Fruit fly (Drosophila melanogaster) whole organism, wandering third instar larva: Measurements from ENCODE around the gene Kr-h2.
A peak's percentile ranks its signal among the peaks of the same experiment; 100 is the strongest.

ENCODE experiments used
- Abd-B ChIP-seq: fragments of >200 bp; optimal IDR thresholded peaks from 2 replicates; lab custom pipeline; 2017; ENCODE audit warnings: missing biosample characterization, missing genetic modification characterization
- CG32264 ChIP-seq: fragments of 200-800 bp; sonication (Bioruptor generic); optimal IDR thresholded peaks from 2 replicates; lab custom pipeline; 2016; ENCODE audit warnings: missing biosample characterization, missing genetic modification characterization
- CG9705 ChIP-seq: fragments of 200-800 bp; sonication (Bioruptor generic); optimal IDR thresholded peaks from 2 replicates; lab custom pipeline; 2018; ENCODE audit warnings: missing biosample characterization, mild to moderate bottlenecking, missing genetic modification characterization
- CrebA ChIP-seq: fragments of 200-800 bp; sonication (Bioruptor generic); optimal IDR thresholded peaks from 2 replicates; lab custom pipeline; 2016; ENCODE audit warnings: missing biosample characterization, mild to moderate bottlenecking, missing genetic modification characterization, borderline replicate concordance
- Dfd ChIP-seq: fragments of >200 bp; optimal IDR thresholded peaks from 2 replicates; lab custom pipeline; 2017; ENCODE audit warnings: missing biosample characterization, missing genetic modification characterization
- GATAd ChIP-seq: sonication (Bioruptor generic); optimal IDR thresholded peaks from 2 replicates; lab custom pipeline; 2016; ENCODE audit warnings: missing biosample characterization, missing genetic modification characterization
- HLH106 ChIP-seq: fragments of 200-800 bp; optimal IDR thresholded peaks from 3 replicates; lab custom pipeline; 2019; ENCODE audit warnings: missing biosample characterization, mild to moderate bottlenecking, missing genetic modification characterization, moderate library complexity
- Hr78 ChIP-seq: fragments of >200 bp; optimal IDR thresholded peaks from 2 replicates; lab custom pipeline; 2017; ENCODE audit warnings: missing biosample characterization, missing genetic modification characterization
- Hr83 ChIP-seq: fragments of 200-300 bp; sonication (Bioruptor generic); optimal IDR thresholded peaks from 2 replicates; lab custom pipeline; 2016; ENCODE audit warnings: missing biosample characterization, mild to moderate bottlenecking, missing genetic modification characterization, moderate library complexity; ENCODE audit not compliant: poor library complexity, severe bottlenecking
- Jra ChIP-seq: sonication (Bioruptor generic); optimal IDR thresholded peaks from 2 replicates; lab custom pipeline; 2016; ENCODE audit warnings: missing biosample characterization, missing genetic modification characterization
- Mio ChIP-seq: sonication (Bioruptor generic); optimal IDR thresholded peaks from 2 replicates; lab custom pipeline; 2016; ENCODE audit warnings: missing biosample characterization, missing genetic modification characterization
- Myc ChIP-seq: fragments of >200 bp; optimal IDR thresholded peaks from 2 replicates; lab custom pipeline; 2017
- OdsH ChIP-seq: fragments of 200-800 bp; sonication (Bioruptor generic); optimal IDR thresholded peaks from 2 replicates; lab custom pipeline; 2016; ENCODE audit warnings: missing biosample characterization, mild to moderate bottlenecking, missing genetic modification characterization
- Rel ChIP-seq, 2 experiments: fragments of 200-800 bp; sonication (Bioruptor generic) in 1 of 2; optimal IDR thresholded peaks; 2 replicates in 1 of 2; 3 replicates in 1 of 2; lab custom pipeline; 2016 to 2019; ENCODE audit warnings: mild to moderate bottlenecking in 2 of 2, missing biosample characterization in 2 of 2, missing genetic modification characterization in 2 of 2, moderate library complexity in 1 of 2
- Sp1 ChIP-seq: fragments of 200-800 bp; sonication (Bioruptor generic); optimal IDR thresholded peaks from 3 replicates; lab custom pipeline; 2019; ENCODE audit warnings: missing biosample characterization, mild to moderate bottlenecking, missing genetic modification characterization, moderate library complexity
- Vsx2 ChIP-seq: fragments of 200-300, 225-300 bp; sonication (Bioruptor generic); optimal IDR thresholded peaks from 2 replicates; lab custom pipeline; 2018; ENCODE audit warnings: missing biosample characterization, missing genetic modification characterization; ENCODE audit not compliant: partially characterized antibody
- br ChIP-seq: fragments of 200-800 bp; sonication (Bioruptor generic); optimal IDR thresholded peaks from 2 replicates; lab custom pipeline; 2016; ENCODE audit warnings: missing biosample characterization, missing genetic modification characterization
- brk ChIP-seq: fragments of 200-800 bp; sonication (Bioruptor generic); optimal IDR thresholded peaks from 2 replicates; lab custom pipeline; 2016; ENCODE audit warnings: missing biosample characterization, mild to moderate bottlenecking, missing genetic modification characterization
- dl ChIP-seq, 2 experiments: fragments of 175-275, 200-275 bp in 1 of 2; fragments of 200-275 bp in 1 of 2; sonication (Bioruptor generic); optimal IDR thresholded peaks; lab custom pipeline; 2018; ENCODE audit warnings: mild to moderate bottlenecking in 2 of 2, missing biosample characterization in 2 of 2, missing genetic modification characterization in 2 of 2, moderate library complexity in 2 of 2; ENCODE audit not compliant: partially characterized antibody in 2 of 2, insufficient read depth in 1 of 2
- dmrt93B ChIP-seq: fragments of 200-800 bp; sonication (Bioruptor generic); optimal IDR thresholded peaks from 2 replicates; lab custom pipeline; 2018; ENCODE audit warnings: missing biosample characterization, mild to moderate bottlenecking, missing genetic modification characterization
- dsf ChIP-seq: sonication (Bioruptor generic); optimal IDR thresholded peaks from 2 replicates; lab custom pipeline; 2016; ENCODE audit warnings: missing biosample characterization, missing genetic modification characterization, borderline replicate concordance
- ey ChIP-seq: fragments of 200-800 bp; sonication (Bioruptor generic); optimal IDR thresholded peaks from 2 replicates; lab custom pipeline; 2016; ENCODE audit warnings: missing biosample characterization, missing genetic modification characterization
- foxo ChIP-seq, 2 experiments: fragments of 200-800 bp; sonication (Bioruptor generic); optimal IDR thresholded peaks; 2 replicates in 1 of 2; 3 replicates in 1 of 2; lab custom pipeline; 2016 to 2017; ENCODE audit warnings: missing biosample characterization in 2 of 2, missing genetic modification characterization in 2 of 2
- fru ChIP-seq: fragments of 200-800 bp; sonication (Bioruptor generic); optimal IDR thresholded peaks from 3 replicates; lab custom pipeline; 2016; ENCODE audit warnings: missing biosample characterization, mild to moderate bottlenecking, missing genetic modification characterization
- h ChIP-seq: fragments of 200-800 bp; sonication (Bioruptor generic); optimal IDR thresholded peaks from 3 replicates; lab custom pipeline; 2016; ENCODE audit warnings: missing biosample characterization, mild to moderate bottlenecking, missing genetic modification characterization
- jim ChIP-seq: fragments of 175-275, 200-325 bp; sonication (Bioruptor generic); optimal IDR thresholded peaks from 2 replicates; lab custom pipeline; 2016; ENCODE audit warnings: missing biosample characterization, mild to moderate bottlenecking, missing genetic modification characterization
- lola ChIP-seq: fragments of >200 bp; optimal IDR thresholded peaks from 2 replicates; lab custom pipeline; 2017; ENCODE audit warnings: missing biosample characterization, missing genetic modification characterization
- pan ChIP-seq: fragments of >200 bp; optimal IDR thresholded peaks from 2 replicates; lab custom pipeline; 2017
- psq ChIP-seq: fragments of 200-800 bp; sonication (Bioruptor generic); optimal IDR thresholded peaks from 3 replicates; lab custom pipeline; 2017; ENCODE audit warnings: missing biosample characterization, mild to moderate bottlenecking, missing genetic modification characterization, moderate library complexity
- rgr ChIP-seq: fragments of 200-800 bp; sonication (Bioruptor generic); optimal IDR thresholded peaks from 3 replicates; lab custom pipeline; 2016; ENCODE audit warnings: missing biosample characterization, mild to moderate bottlenecking, missing genetic modification characterization
- sage ChIP-seq: fragments of 200-800 bp; sonication (Bioruptor generic); optimal IDR thresholded peaks from 2 replicates; lab custom pipeline; 2016; ENCODE audit warnings: missing biosample characterization, mild to moderate bottlenecking, missing genetic modification characterization
- sv ChIP-seq: fragments of 200-800 bp; sonication (Bioruptor generic); optimal IDR thresholded peaks from 3 replicates; lab custom pipeline; 2016; ENCODE audit warnings: missing biosample characterization, missing genetic modification characterization
- tai ChIP-seq: sonication (Bioruptor generic); optimal IDR thresholded peaks from 2 replicates; lab custom pipeline; 2016; ENCODE audit warnings: missing biosample characterization, missing genetic modification characterization
- usp ChIP-seq: fragments of >200 bp; optimal IDR thresholded peaks from 2 replicates; lab custom pipeline; 2017; ENCODE audit warnings: missing biosample characterization, missing genetic modification characterization
- woc ChIP-seq: sonication (Bioruptor generic); optimal IDR thresholded peaks from 2 replicates; lab custom pipeline; 2016; ENCODE audit warnings: missing biosample characterization, mild to moderate bottlenecking, missing genetic modification characterization

The Kr-h2 gene

DNA sequence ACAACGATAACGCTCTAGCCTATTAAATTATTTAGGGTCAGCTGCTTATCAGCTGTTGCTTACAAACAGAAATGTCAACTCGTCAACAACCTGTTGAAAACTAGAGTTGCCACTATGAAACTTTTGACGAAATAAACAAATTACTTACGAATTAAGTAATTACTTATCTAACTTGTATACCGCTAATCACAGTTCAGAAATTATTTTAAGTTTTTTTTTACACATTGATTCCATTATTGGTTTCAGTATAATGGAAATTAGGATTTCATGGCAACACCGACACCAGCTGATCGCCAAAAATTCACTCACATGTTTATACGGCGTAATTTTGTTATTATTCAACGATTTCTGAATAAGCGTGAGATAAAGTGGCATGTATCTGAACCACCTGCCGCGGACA, 33.0 kb upstream of the Kr-h2 start, which contains the start of the genes CG9117 and CG31643:
Gene CG9117, minus strand, starts transcription at position 73 of the 400 bp plus-strand sequence.
Gene CG31643, plus strand, starts transcription at position 288 of the 400 bp plus-strand sequence.
- TF ChIP-seq sage (GFP tag; lab: Kevin White, UChicago) = no peak
- peak; percentile 59 for TF ChIP-seq psq (GFP tag; lab: Kevin White, UChicago)
- peak; percentile 15 for TF ChIP-seq Hr83
- no peak for TF ChIP-seq fru (GFP tag; lab: Kevin White, UChicago)
- TF ChIP-seq GATAd (GFP tag; lab: Kevin White, UChicago) = peak; percentile 65
- peak; percentile 79 for TF ChIP-seq rgr
- TF ChIP-seq Sp1 = peak; percentile 63
- no peak for TF ChIP-seq Hr78 (GFP tag; lab: Kevin White, UChicago)
- peak; percentile 83 for TF ChIP-seq h (GFP tag; lab: Kevin White, UChicago)
- peak; percentile 76 for TF ChIP-seq ey
- no peak for TF ChIP-seq woc (GFP tag; lab: Kevin White, UChicago)
- no peak for TF ChIP-seq Rel (GFP tag; optimal IDR thresholded peaks at IDR 0.05; lab: Kevin White, UChicago)
- peak; percentile 39 for TF ChIP-seq Rel (tag; optimal IDR thresholded peaks at IDR 0.05; lab: Kevin White, UChicago)
- peak; percentile 18 for TF ChIP-seq CG32264 (GFP tag; lab: Kevin White, UChicago)
- peak; percentile 48 for TF ChIP-seq sv (GFP tag; lab: Kevin White, UChicago)
- peak; percentile 36 for TF ChIP-seq CG9705 (GFP tag; lab: Kevin White, UChicago)
- peak; percentile 64 for TF ChIP-seq HLH106
- TF ChIP-seq OdsH = peak; percentile 77
- peak in 1 of 2 experiments; percentile 86 for TF ChIP-seq foxo (GFP tag; optimal IDR thresholded peaks at IDR 0.05; lab: Kevin White, UChicago)
- TF ChIP-seq Dfd (GFP tag; lab: Kevin White, UChicago) = no peak
- TF ChIP-seq, all 38 proteins: peak for 14

DNA sequence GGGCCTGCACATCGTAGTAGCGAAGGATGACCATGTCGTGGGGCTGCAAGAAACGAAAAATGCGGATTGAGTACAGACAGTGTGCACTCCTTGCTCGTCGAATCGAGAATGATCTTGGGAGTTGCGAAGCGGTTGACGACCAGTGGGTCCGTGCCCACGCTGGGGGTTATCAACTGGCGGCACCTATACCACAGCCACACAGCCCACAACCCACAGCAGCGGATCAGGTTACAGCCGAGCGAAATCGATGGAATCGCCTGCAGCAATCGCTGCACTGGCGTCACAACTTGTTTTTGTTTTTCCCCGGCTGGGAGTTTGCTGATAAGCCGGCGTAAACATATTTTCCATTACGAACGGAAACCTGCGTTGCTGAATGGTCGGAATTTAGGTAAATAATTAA, 25.3 kb upstream of the Kr-h2 start:
- TF ChIP-seq br (GFP tag; lab: Kevin White, UChicago) (no peak), fru (GFP tag; lab: Kevin White, UChicago) (no peak), jim (no peak), dl (GFP tag; optimal IDR thresholded peaks at IDR 0.05; lab: Kevin White, UChicago; ENCODE audit: insufficient read depth in 1 of 2, partially characterized antibody in 2 of 2) (no peak), woc (GFP tag; lab: Kevin White, UChicago) (no peak), pan (no peak), Hr83 (no peak), CrebA (no peak), Dfd (GFP tag; lab: Kevin White, UChicago) (no peak), CG9705 (GFP tag; lab: Kevin White, UChicago) (no peak), Sp1 (no peak), tai (GFP tag; lab: Kevin White, UChicago) (no peak), OdsH (no peak)
- TF ChIP-seq, all 38 proteins: peak for 0

DNA sequence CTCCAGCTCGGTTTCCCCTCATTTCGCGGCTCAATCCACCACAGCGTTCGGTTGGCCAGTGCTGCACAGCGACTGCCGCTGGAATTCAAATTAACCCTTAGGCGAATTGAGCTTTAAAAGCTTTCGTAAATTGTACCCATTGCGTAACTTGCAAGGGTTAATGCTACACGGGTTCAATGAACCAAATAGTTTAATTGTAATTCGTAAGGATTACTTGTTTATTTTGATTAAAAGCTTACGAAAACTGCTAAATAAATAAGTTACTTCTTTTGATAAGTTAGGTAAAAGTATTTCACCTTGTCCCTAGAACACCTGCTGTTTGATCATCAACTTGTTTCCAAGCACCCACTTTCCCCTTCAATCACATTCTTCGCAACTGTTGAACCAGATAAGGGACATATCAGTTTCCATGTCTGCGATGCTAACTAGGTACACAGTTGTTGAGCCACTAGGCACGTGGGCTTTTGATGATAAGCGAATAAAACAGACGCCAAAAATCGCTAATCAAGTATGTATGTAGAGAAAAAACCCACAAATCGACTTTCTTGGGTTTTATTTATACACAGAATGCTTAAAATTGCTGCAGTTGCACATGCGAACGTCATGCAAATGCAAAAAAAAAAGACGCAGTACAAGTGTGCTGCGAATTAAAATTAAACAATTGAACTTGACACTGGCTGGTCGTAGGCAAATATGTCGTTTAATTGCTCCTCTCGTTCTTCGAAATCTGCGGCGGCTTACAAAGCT, 24.6 kb upstream of the Kr-h2 start, which contains the start of gene Pfas:
Gene Pfas, minus strand, starts transcription at position 79 of the 747 bp plus-strand sequence.
- TF ChIP-seq Mio (GFP tag; lab: Kevin White, UChicago) = no peak
- TF ChIP-seq Rel (GFP tag; optimal IDR thresholded peaks at IDR 0.05; lab: Kevin White, UChicago) = no peak
- TF ChIP-seq Rel (tag; optimal IDR thresholded peaks at IDR 0.05; lab: Kevin White, UChicago) = peak; percentile 88
- peak; percentile 82 for TF ChIP-seq br (GFP tag; lab: Kevin White, UChicago)
- no peak for TF ChIP-seq brk (GFP tag; lab: Kevin White, UChicago)
- TF ChIP-seq Jra (GFP tag; lab: Kevin White, UChicago) = no peak
- peak in 1 of 2 experiments; percentile 74 for TF ChIP-seq foxo (GFP tag; optimal IDR thresholded peaks at IDR 0.05; lab: Kevin White, UChicago)
- peak; percentile 68 for TF ChIP-seq rgr
- peak; percentile 80 for TF ChIP-seq fru (GFP tag; lab: Kevin White, UChicago)
- peak; percentile 66 for TF ChIP-seq HLH106
- TF ChIP-seq dsf (GFP tag; lab: Kevin White, UChicago) = no peak
- peak; percentile 52 for TF ChIP-seq CG32264 (GFP tag; lab: Kevin White, UChicago)
- TF ChIP-seq Abd-B (GFP tag; lab: Kevin White, UChicago) = no peak
- no peak for TF ChIP-seq lola
- TF ChIP-seq Vsx2 (GFP tag; lab: Kevin White, UChicago) = no peak
- TF ChIP-seq Myc = peak; percentile 83
- TF ChIP-seq ey = peak; percentile 66
- no peak for TF ChIP-seq usp (GFP tag; lab: Kevin White, UChicago)
- peak; percentile 76 for TF ChIP-seq h (GFP tag; lab: Kevin White, UChicago)
- no peak for TF ChIP-seq dmrt93B
- peak; percentile 70 for TF ChIP-seq Sp1
- TF ChIP-seq sv (GFP tag; lab: Kevin White, UChicago) = peak; percentile 19
- TF ChIP-seq jim = no peak
- TF ChIP-seq woc (GFP tag; lab: Kevin White, UChicago) = peak; percentile 54
- peak; percentile 54 for TF ChIP-seq CG9705 (GFP tag; lab: Kevin White, UChicago)
- TF ChIP-seq OdsH = peak; percentile 65
- peak; percentile 57 for TF ChIP-seq psq (GFP tag; lab: Kevin White, UChicago)
